Fruit fly (Drosophila melanogaster) whole organism, embryonic: ENCODE measurements around the gene Drgx.

Experiments
- CG7963 ChIP-seq: fragments of 200-800 bp; sonication (Bioruptor generic); IDR thresholded peaks from 3 replicates; pipeline ENCODE4 v1.3.6; 2022; ENCODE audit warnings: missing biosample characterization, missing genetic modification characterization; ENCODE audit not compliant: partially characterized antibody
- Fer1 ChIP-seq: fragments of 200-800 bp; sonication (Bioruptor generic); optimal IDR thresholded peaks from 2 replicates; lab custom pipeline; 2017; ENCODE audit warnings: missing biosample characterization, mild to moderate bottlenecking, missing genetic modification characterization
- NfI ChIP-seq: fragments of 200-800 bp; sonication (Bioruptor generic); optimal IDR thresholded peaks from 3 replicates; lab custom pipeline; 2018; ENCODE audit warnings: missing biosample characterization, mild to moderate bottlenecking, missing genetic modification characterization, moderate library complexity
- PHDP ChIP-seq: fragments of 200-800 bp; sonication (Bioruptor generic); optimal IDR thresholded peaks from 3 replicates; lab custom pipeline; 2018; ENCODE audit warnings: missing biosample characterization, mild to moderate bottlenecking, missing genetic modification characterization, moderate library complexity
- chif ChIP-seq, 2 experiments: fragments of 200-800 bp; sonication (Bioruptor generic); optimal IDR thresholded peaks; 3 replicates each; lab custom pipeline; 2016; ENCODE audit warnings: missing biosample characterization in 2 of 2, missing genetic modification characterization in 2 of 2
- chn ChIP-seq: fragments of 200-800 bp; sonication (Bioruptor generic); optimal IDR thresholded peaks from 2 replicates; lab custom pipeline; 2016; ENCODE audit warnings: missing biosample characterization, missing genetic modification characterization
- h ChIP-seq: fragments of >200 bp; optimal IDR thresholded peaks from 2 replicates; lab custom pipeline; 2017
- kah ChIP-seq: fragments of 200-800 bp; sonication (Bioruptor generic); optimal IDR thresholded peaks from 2 replicates; lab custom pipeline; 2018; ENCODE audit warnings: missing biosample characterization, mild to moderate bottlenecking, missing genetic modification characterization
- nerfin-2 ChIP-seq: fragments of 200-800 bp; sonication (Bioruptor generic); IDR thresholded peaks from 2 replicates; pipeline ENCODE4 v1.3.6; 2022; ENCODE audit warnings: missing biosample characterization, missing genetic modification characterization; ENCODE audit not compliant: partially characterized antibody
- tx ChIP-seq: fragments of 200-800 bp; sonication (Bioruptor generic); optimal IDR thresholded peaks from 2 replicates; lab custom pipeline; 2016; ENCODE audit warnings: missing biosample characterization, missing genetic modification characterization
- zen2 ChIP-seq: fragments of 200-800 bp; sonication (Bioruptor generic); IDR thresholded peaks from 3 replicates; pipeline ENCODE4 v1.3.6; 2022; ENCODE audit warnings: missing biosample characterization, missing genetic modification characterization; ENCODE audit not compliant: partially characterized antibody

- no peak for TF ChIP-seq chif (GFP tag; optimal IDR thresholded peaks at IDR 0.05; lab: Kevin White, UChicago)
- TF ChIP-seq kah (GFP tag; lab: Kevin White, UChicago), result no peak
- no peak for TF ChIP-seq nerfin-2 (GFP tag; lab: Robert Waterston, UW)
- TF ChIP-seq PHDP (tag; lab: Kevin White, UChicago), result no peak
- TF ChIP-seq chn, result no peak
- no peak for TF ChIP-seq CG7963 (GFP tag; lab: Robert Waterston, UW)
- no peak for TF ChIP-seq h (lab: Kevin White, UChicago)
- no peak for TF ChIP-seq tx (GFP tag; lab: Kevin White, UChicago)
- no peak for TF ChIP-seq NfI (GFP tag; lab: Kevin White, UChicago)
- no peak for TF ChIP-seq Fer1 (GFP tag; lab: Kevin White, UChicago)
- TF ChIP-seq zen2 (GFP tag; lab: Robert Waterston, UW), result no peak
Measured at dm6 chr2L:3696438-3696837, 33.9 kb downstream of the Drgx start, which contains the start of gene IM33.
